Worm (Caenorhabditis elegans) whole organism, dauer: ENCODE results near the gene tes-1.

Experiments
- unc-62 ChIP-seq: sonication (generic microtip); optimal IDR thresholded peaks from 2 replicates; lab custom pipeline; 2017; ENCODE audit warnings: missing biosample characterization, missing genetic modification reagents, missing genetic modification characterization

The tes-1 gene

ce11 chrIV:7418818-7419217 is 32.4 kb downstream of the tes-1 start, which contains the start of gene B0496.6:
Gene B0496.6 (plus strand): TSS chrIV:7419118.
- no peak for TF ChIP-seq unc-62

ce11 chrIV:7414163-7414562 is 37.1 kb downstream of the tes-1 start:
- TF ChIP-seq unc-62: no peak

ce11 chrIV:7413573-7413972 is 37.7 kb downstream of the tes-1 start:
- no peak for TF ChIP-seq unc-62

- no peak for TF ChIP-seq unc-62
Observed at ce11 chrIV:7407301-7407700, 43.9 kb downstream of the tes-1 start.

- no peak for TF ChIP-seq unc-62
Observed at ce11 chrIV:7406690-7407089, 44.6 kb downstream of the tes-1 start.

- no peak for TF ChIP-seq unc-62
Observed at ce11 chrIV:7404934-7405632, 46.2 kb downstream of the tes-1 start, which contains the start of the genes C48A7.16 and egl-19. Gene C48A7.16 (plus strand): TSS chrIV:7405477. Gene egl-19 (plus strand): TSS chrIV:7405582.

- no peak for TF ChIP-seq unc-62
Observed at ce11 chrIV:7403422-7403821, 47.8 kb downstream of the tes-1 start.

- peak; percentile 26 for TF ChIP-seq unc-62
Observed at ce11 chrIV:7402077-7402476, 49.2 kb downstream of the tes-1 start.

ce11 chrIV:7400502-7401118 is 50.6 kb downstream of the tes-1 start:
- TF ChIP-seq unc-62: no peak
